Worm (Caenorhabditis elegans): ENCODE measurements around the gene K02D3.2.

Gene K02D3.2

DNA sequence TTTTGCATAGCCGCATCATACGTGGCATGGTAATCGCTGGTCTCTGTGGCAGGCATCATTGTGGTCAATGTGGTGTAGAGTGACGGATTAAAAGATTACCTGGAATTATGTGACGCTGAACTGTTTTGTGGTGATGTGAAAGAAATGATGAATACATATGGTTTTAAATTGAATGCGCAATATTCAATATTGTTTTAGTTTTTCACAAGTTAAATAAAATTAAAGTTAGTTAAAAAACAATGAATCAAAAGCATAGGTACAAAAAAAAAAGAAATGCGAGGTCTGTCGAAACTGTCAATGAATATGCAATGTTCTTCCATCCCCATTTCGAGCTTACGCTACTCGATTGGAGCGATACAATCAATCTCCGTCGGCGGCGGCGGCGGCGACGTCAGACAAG, at the start of gene K02D3.2:
Gene K02D3.2, minus strand, starts transcription at position 101 of the 400 bp plus-strand sequence.
- TF ChIP-seq F39B2.1 (GFP tag; IDR thresholded peaks at IDR 0.05) (no peak), pha-4 (tag; optimal IDR thresholded peaks at IDR 0.05) (no peak), lsy-27 (tag; optimal IDR thresholded peaks at IDR 0.05; ENCODE audit: borderline replicate concordance, insufficient read depth) (no peak), let-607 (tag; optimal IDR thresholded peaks at IDR 0.05) (no peak), aptf-2 (GFP tag; conservative IDR thresholded peaks at IDR 0.05) (no peak), T07F8.4 (tag; optimal IDR thresholded peaks at IDR 0.05) (no peak), madf-6 (GFP tag; IDR thresholded peaks at IDR 0.05) (no peak), lin-54 (GFP tag; optimal IDR thresholded peaks at IDR 0.05) (no peak), him-1 (tag; optimal IDR thresholded peaks at IDR 0.05) (no peak), chd-7 (tag; optimal IDR thresholded peaks at IDR 0.05) (no peak), bed-2 (GFP tag; IDR thresholded peaks at IDR 0.05) (no peak), F37B4.10 (GFP tag; IDR thresholded peaks at IDR 0.05) (no peak), dox-1 (GFP tag; IDR thresholded peaks at IDR 0.05) (no peak), hlh-26 (GFP tag; conservative IDR thresholded peaks at IDR 0.05) (no peak), lin-26 (GFP tag; IDR thresholded peaks at IDR 0.05) (no peak), ceh-58 (GFP tag; IDR thresholded peaks at IDR 0.05) (no peak), lag-1 (GFP tag; IDR thresholded peaks at IDR 0.05) (no peak), hsf-1 (GFP tag; IDR thresholded peaks at IDR 0.05) (no peak), B0261.1 (tag; optimal IDR thresholded peaks at IDR 0.05) (no peak), hrde-1 (tag; optimal IDR thresholded peaks at IDR 0.05; ENCODE audit: borderline replicate concordance) (no peak)

DNA sequence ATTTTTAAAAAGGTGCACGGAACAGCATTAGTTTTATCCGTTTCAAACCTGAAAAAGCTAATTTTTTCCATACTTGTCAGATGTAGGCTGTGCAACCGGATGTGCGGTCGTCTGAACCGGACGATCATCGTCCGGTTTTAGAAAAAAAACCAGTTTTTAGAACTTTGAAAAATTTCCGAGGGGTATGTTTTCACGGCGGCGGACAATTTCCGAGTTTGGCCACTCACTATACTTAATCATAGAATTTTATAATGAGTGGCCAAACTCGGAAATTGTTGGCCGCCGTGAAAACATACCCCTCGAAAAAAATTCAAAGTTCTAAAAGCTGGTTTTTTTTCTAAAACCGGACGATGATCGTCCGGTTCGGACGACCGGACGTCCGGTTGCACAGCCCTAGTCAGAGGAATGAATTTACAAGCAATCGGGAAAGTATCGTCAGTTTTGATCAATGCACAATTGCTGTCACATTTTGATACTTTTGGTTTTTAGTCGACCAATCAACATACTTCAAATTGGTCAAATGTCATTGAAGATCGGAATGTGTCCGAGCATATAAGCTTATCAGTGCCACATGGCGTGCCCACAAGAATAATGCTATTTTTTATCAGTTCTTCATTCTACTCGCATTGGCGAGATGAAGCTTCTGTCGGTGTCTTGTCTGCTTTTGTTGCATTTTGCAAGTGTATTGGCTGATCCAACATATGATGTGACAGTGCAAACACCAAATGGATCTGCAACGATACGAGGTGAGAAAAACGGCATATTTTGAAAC, 48.1 kb upstream of the K02D3.2 start, which contains the start of gene cest-13:
Gene cest-13, plus strand, starts transcription at position 562 of the 772 bp plus-strand sequence.
- TF ChIP-seq hmg-1.2 (GFP tag; IDR thresholded peaks at IDR 0.05) (peak; percentile 48), fkh-3 (tag; optimal IDR thresholded peaks at IDR 0.05) (no peak), snpc-1.3 (tag; optimal IDR thresholded peaks at IDR 0.05; ENCODE audit: insufficient read depth) (no peak), tbp1 (GFP tag; optimal IDR thresholded peaks at IDR 0.05) (peak; percentile 3), madf-8 (GFP tag; conservative IDR thresholded peaks at IDR 0.05) (no peak), pbrm-1 (GFP tag; IDR thresholded peaks at IDR 0.05) (no peak), ceh-79 (tag; optimal IDR thresholded peaks at IDR 0.05) (no peak), snpc-4 (GFP tag; optimal IDR thresholded peaks at IDR 0.05) (no peak), snpc-4 (tag; optimal IDR thresholded peaks at IDR 0.05) (peak in 2 of 4 experiments; percentile 80 to 86), egrh-3 (GFP tag; IDR thresholded peaks at IDR 0.05) (no peak), nhr-80 (tag; optimal IDR thresholded peaks at IDR 0.05) (peak; percentile 71), dox-1 (GFP tag; IDR thresholded peaks at IDR 0.05) (peak; percentile 50), ceh-100 (GFP tag; IDR thresholded peaks at IDR 0.05) (no peak)

DNA sequence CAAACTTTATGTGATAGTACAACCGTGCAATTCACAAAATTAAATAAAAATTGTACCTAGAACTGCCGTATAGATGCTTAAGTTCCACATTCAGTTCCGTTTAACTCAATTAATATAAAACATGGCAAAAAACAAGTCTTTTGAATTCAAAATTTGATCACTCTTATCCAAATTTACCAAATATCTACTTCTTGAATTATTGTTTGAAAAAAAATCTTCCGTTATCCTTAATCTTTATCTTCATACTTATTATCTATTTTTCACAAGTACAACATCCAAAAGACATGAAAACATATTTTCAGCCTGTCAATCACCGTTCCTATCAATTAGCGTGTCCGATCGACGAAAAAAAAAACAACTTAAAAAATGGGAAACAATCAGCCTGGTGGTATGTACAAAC, 43.7 kb upstream of the K02D3.2 start, which contains the start of gene aakb-1:
Gene aakb-1, plus strand, starts transcription at position 301 of the 400 bp plus-strand sequence.
- TF ChIP-seq F10E7.11 (tag; optimal IDR thresholded peaks at IDR 0.05): no peak
- no peak for TF ChIP-seq ztf-28 (GFP tag; IDR thresholded peaks at IDR 0.05)
- TF ChIP-seq ceh-58 (GFP tag; IDR thresholded peaks at IDR 0.05): no peak
- no peak for TF ChIP-seq atf-7 (tag; optimal IDR thresholded peaks at IDR 0.05)
- no peak for TF ChIP-seq pha-4 (tag; optimal IDR thresholded peaks at IDR 0.05)
- no peak for TF ChIP-seq let-526 (GFP tag; IDR thresholded peaks at IDR 0.05)
- no peak for TF ChIP-seq sdz-38 (tag; optimal IDR thresholded peaks at IDR 0.05)
- no peak for TF ChIP-seq die-1 (tag; optimal IDR thresholded peaks at IDR 0.05)
- no peak for TF ChIP-seq B0336.3 (GFP tag; IDR thresholded peaks at IDR 0.05)
- no peak for TF ChIP-seq Y79H2A.3 (GFP tag; conservative IDR thresholded peaks at IDR 0.05)

All from whole organism, young adult.